Worm (Caenorhabditis elegans): ENCODE results near the gene nspd-5.

DNA sequence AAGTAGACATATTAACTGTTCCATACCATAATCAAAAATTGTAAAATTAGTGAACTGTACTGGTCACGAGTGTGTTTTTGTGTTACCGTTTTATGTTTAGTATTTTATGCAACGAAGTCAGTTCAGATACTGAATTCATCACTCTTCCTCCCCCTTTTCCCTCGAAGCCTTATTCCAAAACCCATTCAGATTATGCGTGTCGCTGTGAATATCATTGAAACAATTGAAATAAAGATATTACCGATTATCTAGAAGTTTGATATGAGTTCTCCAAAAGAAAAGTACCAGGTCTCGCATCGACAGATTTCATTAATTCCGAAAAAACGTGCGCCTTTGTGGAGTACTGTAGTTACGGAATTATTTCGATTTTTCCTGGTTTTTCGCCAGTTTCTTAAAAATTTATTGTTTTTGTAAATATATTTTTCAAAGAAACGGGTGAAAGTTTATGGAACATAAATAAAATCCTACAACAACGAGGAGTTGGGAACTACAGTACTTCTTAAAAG lies 1.2 kb downstream of the nspd-5 start:
- TF ChIP-seq nhr-77 (tag; optimal IDR thresholded peaks at IDR 0.05) (no peak), unc-62 (GFP tag; optimal IDR thresholded peaks at IDR 0.05) (no peak), C16A3.4 (tag; optimal IDR thresholded peaks at IDR 0.05) (no peak), dsc-1 (tag; optimal IDR thresholded peaks at IDR 0.05) (no peak)

Data from whole organism, L1 larva.